Fruit fly (Drosophila melanogaster): ENCODE results near the gene CG8500.

The CG8500 gene

dm6 chr3R:9800644-9801330 is 16.3 kb downstream of the CG8500 start, which contains the start of the genes CG9467 and CG8526 (continued):
- TF ChIP-seq wor (GFP tag; IDR thresholded peaks at IDR 0.05): no peak
- no peak; the same call in 1 of the 2 replicates for TF ChIP-seq Adf1 (GFP tag; IDR thresholded peaks at IDR 0.05)
- no peak for TF ChIP-seq Jarid2 (GFP tag; optimal IDR thresholded peaks at IDR 0.05)
- peak; percentile 69; the same call in 2 of the 3 replicates for TF ChIP-seq CG2889 (GFP tag; IDR thresholded peaks at IDR 0.05)
- TF ChIP-seq bsh (GFP tag; optimal IDR thresholded peaks at IDR 0.05): peak in 1 of 2 experiments; percentile 48
- no peak for TF ChIP-seq CG6813 (GFP tag; optimal IDR thresholded peaks at IDR 0.05)
- no peak for TF ChIP-seq sc (optimal IDR thresholded peaks at IDR 0.05)
- no peak for TF ChIP-seq sc (GFP tag; optimal IDR thresholded peaks at IDR 0.05)
- TF ChIP-seq klu (GFP tag; IDR thresholded peaks at IDR 0.05): no peak; the same call in 1 of the 2 replicates
- TF ChIP-seq CG10431 (GFP tag; optimal IDR thresholded peaks at IDR 0.05): no peak
- TF ChIP-seq CG32772 (GFP tag; IDR thresholded peaks at IDR 0.05): peak; percentile 51; the same call in 1 of the 2 replicates
- TF ChIP-seq CG16813 (GFP tag; IDR thresholded peaks at IDR 0.05; ENCODE audit: partially characterized antibody): peak; percentile 81
- no peak for TF ChIP-seq crc (GFP tag; optimal IDR thresholded peaks at IDR 0.05)
- TF ChIP-seq Dp (GFP tag; optimal IDR thresholded peaks at IDR 0.05): peak; percentile 77
- no peak for TF ChIP-seq CG2199 (GFP tag; IDR thresholded peaks at IDR 0.05)
- no peak for TF ChIP-seq Stat92E (GFP tag; optimal IDR thresholded peaks at IDR 0.05)
- peak; percentile 10 for TF ChIP-seq tx (GFP tag; optimal IDR thresholded peaks at IDR 0.05)
- peak; percentile 84 for TF ChIP-seq CG13287 (GFP tag; IDR thresholded peaks at IDR 0.05; ENCODE audit: partially characterized antibody)
- no peak for TF ChIP-seq CG16863 (GFP tag; optimal IDR thresholded peaks at IDR 0.05)
- TF ChIP-seq mirr (GFP tag; optimal IDR thresholded peaks at IDR 0.05): no peak
- peak; percentile 86 for TF ChIP-seq MESR4 (GFP tag; optimal IDR thresholded peaks at IDR 0.05)
- peak; percentile 84 for TF ChIP-seq Myb (GFP tag; optimal IDR thresholded peaks at IDR 0.05)
- peak; percentile 33 for TF ChIP-seq CG4854 (GFP tag; optimal IDR thresholded peaks at IDR 0.05)
- TF ChIP-seq tup (GFP tag; optimal IDR thresholded peaks at IDR 0.05): peak; percentile 13
- TF ChIP-seq CG34422 (GFP tag; IDR thresholded peaks at IDR 0.05): peak; percentile 50; the same call in 1 of the 3 replicates
- no peak for TF ChIP-seq pnt (GFP tag; optimal IDR thresholded peaks at IDR 0.05)
- peak; percentile 46; the same call in 1 of the 2 replicates for TF ChIP-seq esg (GFP tag; conservative IDR thresholded peaks at IDR 0.05)
- TF ChIP-seq pfk (GFP tag; optimal IDR thresholded peaks at IDR 0.05): no peak
- TF ChIP-seq Six4 (GFP tag; optimal IDR thresholded peaks at IDR 0.05): peak; percentile 35
- no peak for TF ChIP-seq CG15269 (tag; optimal IDR thresholded peaks at IDR 0.05)
- no peak for TF ChIP-seq CG7745 (tag; optimal IDR thresholded peaks at IDR 0.05)
- TF ChIP-seq grau (tag; optimal IDR thresholded peaks at IDR 0.05): peak; percentile 77
- peak; percentile 71 for TF ChIP-seq CG34224 (GFP tag; IDR thresholded peaks at IDR 0.05; ENCODE audit: partially characterized antibody)
- TF ChIP-seq tap (tag; optimal IDR thresholded peaks at IDR 0.05): no peak
- no peak for TF ChIP-seq CG10321 (GFP tag; IDR thresholded peaks at IDR 0.05)
- TF ChIP-seq H15 (GFP tag; IDR thresholded peaks at IDR 0.05): peak; percentile 27; the same call in 1 of the 3 replicates
- TF ChIP-seq nom (GFP tag; optimal IDR thresholded peaks at IDR 0.05): no peak
- no peak for TF ChIP-seq CG1529 (GFP tag; optimal IDR thresholded peaks at IDR 0.05)
- TF ChIP-seq CG3847 (GFP tag; IDR thresholded peaks at IDR 0.05): peak; percentile 77
- TF ChIP-seq Mrtf (GFP tag; IDR thresholded peaks at IDR 0.05): 0 out of 3 replicates have a peak, but pooled peaks have one; percentile 9
- TF ChIP-seq twi (tag; optimal IDR thresholded peaks at IDR 0.05): peak; percentile 55
- no peak for TF ChIP-seq luna (GFP tag; optimal IDR thresholded peaks at IDR 0.05)
- no peak for TF ChIP-seq NK7.1 (GFP tag; optimal IDR thresholded peaks at IDR 0.05)
- no peak for TF ChIP-seq CHES-1-like (GFP tag; optimal IDR thresholded peaks at IDR 0.05)
- no peak for TF ChIP-seq CG3838 (GFP tag; optimal IDR thresholded peaks at IDR 0.05)
- no peak for TF ChIP-seq CG14965 (GFP tag; optimal IDR thresholded peaks at IDR 0.05; ENCODE audit: borderline replicate concordance)
- no peak for TF ChIP-seq Rx (GFP tag; IDR thresholded peaks at IDR 0.05)
- TF ChIP-seq Nf-YC (tag; optimal IDR thresholded peaks at IDR 0.05): peak; percentile 75
- TF ChIP-seq CG17829 (tag; optimal IDR thresholded peaks at IDR 0.05): peak; percentile 78

All from whole organism, embryonic.